Fruit fly (Drosophila melanogaster) whole organism: ENCODE results near the gene CG42397.

Source experiments
- CG8478 ChIP-seq: fragments of >200 bp; optimal IDR thresholded peaks from 2 replicates; lab custom pipeline; 2018; ENCODE audit warnings: inconsistent platforms
- Dll ChIP-seq: fragments of >200 bp; optimal IDR thresholded peaks from 2 replicates; lab custom pipeline; 2017
- EcR ChIP-seq, 2 experiments: fragments of >200 bp; optimal IDR thresholded peaks; 2 replicates each; lab custom pipeline; 2017; ENCODE audit warnings: missing biosample characterization in 2 of 2, missing genetic modification characterization in 2 of 2, missing genetic modification reagents in 2 of 2
- pan ChIP-seq: fragments of >200 bp; optimal IDR thresholded peaks from 2 replicates; lab custom pipeline; 2017
- psq ChIP-seq: fragments of >200 bp; optimal IDR thresholded peaks from 2 replicates; lab custom pipeline; 2017
- usp ChIP-seq: fragments of >200 bp; optimal IDR thresholded peaks from 2 replicates; lab custom pipeline; 2017; ENCODE audit warnings: missing biosample characterization, missing genetic modification characterization, mixed read lengths

CG42397 gene

dm6 chr3L:11973690-11974089, at the start of gene CG42397:
Gene CG42397 (minus strand): TSS chr3L:11973790.
- TF ChIP-seq CG8478 (lab: Kevin White, UChicago) (no peak), usp (no peak), pan (lab: Kevin White, UChicago) (no peak)

- TF ChIP-seq CG8478 (lab: Kevin White, UChicago): no peak
These were observed 48.3 kb upstream of the CG42397 start for dm6 chr3L:12021903-12022302.

dm6 chr3L:12016186-12016585, 42.6 kb upstream of the CG42397 start:
- TF ChIP-seq psq (lab: Kevin White, UChicago) (no peak), pan (lab: Kevin White, UChicago) (no peak), usp (no peak), CG8478 (lab: Kevin White, UChicago) (no peak)

dm6 chr3L:12014272-12014671, 40.7 kb upstream of the CG42397 start:
- TF ChIP-seq pan (lab: Kevin White, UChicago): no peak
- TF ChIP-seq EcR (GFP tag; optimal IDR thresholded peaks at IDR 0.05; lab: Kevin White, UChicago): no peak
- TF ChIP-seq psq (lab: Kevin White, UChicago): no peak
- no peak for TF ChIP-seq Dll
- TF ChIP-seq CG8478 (lab: Kevin White, UChicago): no peak
- no peak for TF ChIP-seq usp

- TF ChIP-seq usp: no peak
- TF ChIP-seq EcR (GFP tag; optimal IDR thresholded peaks at IDR 0.05; lab: Kevin White, UChicago): no peak
- no peak for TF ChIP-seq psq (lab: Kevin White, UChicago)
- no peak for TF ChIP-seq CG8478 (lab: Kevin White, UChicago)
- TF ChIP-seq pan (lab: Kevin White, UChicago): no peak
- no peak for TF ChIP-seq Dll
These were observed 40.1 kb upstream of the CG42397 start for dm6 chr3L:12013698-12014097.

- TF ChIP-seq CG8478 (lab: Kevin White, UChicago): no peak
- no peak for TF ChIP-seq psq (lab: Kevin White, UChicago)
- no peak for TF ChIP-seq Dll
- no peak for TF ChIP-seq pan (lab: Kevin White, UChicago)
- no peak for TF ChIP-seq usp
- no peak for TF ChIP-seq EcR (GFP tag; optimal IDR thresholded peaks at IDR 0.05; lab: Kevin White, UChicago)
These were observed 34.4 kb upstream of the CG42397 start for dm6 chr3L:12007945-12008344.

dm6 chr3L:12004136-12004535, 30.5 kb upstream of the CG42397 start:
- TF ChIP-seq usp (no peak), CG8478 (lab: Kevin White, UChicago) (no peak), EcR (GFP tag; optimal IDR thresholded peaks at IDR 0.05; lab: Kevin White, UChicago) (no peak), pan (lab: Kevin White, UChicago) (no peak), Dll (no peak), psq (lab: Kevin White, UChicago) (no peak)

dm6 chr3L:12003457-12003856, 29.9 kb upstream of the CG42397 start:
- TF ChIP-seq usp (no peak), psq (lab: Kevin White, UChicago) (no peak), Dll (no peak), pan (lab: Kevin White, UChicago) (no peak), EcR (GFP tag; optimal IDR thresholded peaks at IDR 0.05; lab: Kevin White, UChicago) (no peak), CG8478 (lab: Kevin White, UChicago) (no peak)

dm6 chr3L:12002321-12003248, 29.0 kb upstream of the CG42397 start, which contains the start of the genes Pop2 and CG6928:
Gene Pop2 (minus strand): TSS chr3L:12002915.
Gene CG6928 (plus strand): TSS chr3L:12003155.
- TF ChIP-seq EcR (GFP tag; optimal IDR thresholded peaks at IDR 0.05; lab: Kevin White, UChicago) (no peak), pan (lab: Kevin White, UChicago) (no peak), Dll (no peak), usp (no peak), CG8478 (lab: Kevin White, UChicago) (no peak), psq (lab: Kevin White, UChicago) (no peak)

- TF ChIP-seq EcR (GFP tag; optimal IDR thresholded peaks at IDR 0.05; lab: Kevin White, UChicago): no peak
- no peak for TF ChIP-seq Dll
- TF ChIP-seq usp: no peak
- no peak for TF ChIP-seq pan (lab: Kevin White, UChicago)
- no peak for TF ChIP-seq psq (lab: Kevin White, UChicago)
- TF ChIP-seq CG8478 (lab: Kevin White, UChicago): no peak
These were observed 24.4 kb upstream of the CG42397 start, which contains the start of gene Grip163 for dm6 chr3L:11997959-11998358. Gene Grip163 (minus strand): TSS chr3L:11998138.

dm6 chr3L:11992960-11993359, 19.4 kb upstream of the CG42397 start, which contains the start of gene viaf:
Gene viaf (minus strand): TSS chr3L:11993179.
- TF ChIP-seq psq (lab: Kevin White, UChicago) (no peak), CG8478 (lab: Kevin White, UChicago) (no peak), Dll (no peak), pan (lab: Kevin White, UChicago) (no peak), usp (no peak)

dm6 chr3L:11990436-11990835, 16.8 kb upstream of the CG42397 start, which contains the start of gene CG6931:
Gene CG6931 (plus strand): TSS chr3L:11990736.
- no peak for TF ChIP-seq EcR (GFP tag; optimal IDR thresholded peaks at IDR 0.05; lab: Kevin White, UChicago)
- TF ChIP-seq usp: no peak

- no peak for TF ChIP-seq psq (lab: Kevin White, UChicago)
- no peak for TF ChIP-seq pan (lab: Kevin White, UChicago)
- no peak for TF ChIP-seq EcR (GFP tag; optimal IDR thresholded peaks at IDR 0.05; lab: Kevin White, UChicago)
- TF ChIP-seq CG8478 (lab: Kevin White, UChicago): no peak
- TF ChIP-seq Dll: no peak
- TF ChIP-seq usp: no peak
These were observed 11.0 kb upstream of the CG42397 start, which contains the start of gene CG6938 for dm6 chr3L:11984606-11985005. Gene CG6938 (plus strand): TSS chr3L:11984906.
